Worm (Caenorhabditis elegans) whole organism, early embryonic: Measurements from ENCODE around the gene C50H2.4.

Source experiments
- B0310.2 ChIP-seq: sonication (generic microtip); optimal IDR thresholded peaks from 2 replicates; lab custom pipeline; 2016; ENCODE audit warnings: mild to moderate bottlenecking, missing genetic modification characterization, missing compliant biosample characterization
- F13C5.2 ChIP-seq: sonication (generic microtip); optimal IDR thresholded peaks from 2 replicates; lab custom pipeline; 2017; ENCODE audit warnings: mild to moderate bottlenecking, missing genetic modification characterization, inconsistent platforms, missing compliant biosample characterization
- aly-1 ChIP-seq: sonication (generic microtip); optimal IDR thresholded peaks from 2 replicates; lab custom pipeline; 2016; ENCODE audit warnings: missing genetic modification characterization, missing compliant biosample characterization
- ama-1 ChIP-seq: fragments of 150-350 bp; optimal IDR thresholded peaks from 2 replicates; lab custom pipeline; 2014
- ets-7 ChIP-seq: sonication (generic microtip); optimal IDR thresholded peaks from 2 replicates; lab custom pipeline; 2016; ENCODE audit warnings: missing genotype, missing genetic modification characterization, missing compliant biosample characterization
- flt-1 ChIP-seq: fragments of 200-800 bp; sonication (Bioruptor generic); IDR thresholded peaks from 2 replicates; pipeline ENCODE4 v1.3.6; 2022; ENCODE audit warnings: missing genetic modification characterization, missing compliant biosample characterization
- hmbx-1 ChIP-seq: sonication (generic microtip); optimal IDR thresholded peaks from 2 replicates; lab custom pipeline; 2016; ENCODE audit warnings: mild to moderate bottlenecking, missing genetic modification characterization, missing compliant biosample characterization
- hmg-4 ChIP-seq: fragments of 200-800 bp; sonication (Bioruptor generic); optimal IDR thresholded peaks from 2 replicates; lab custom pipeline; 2018; ENCODE audit warnings: mild to moderate bottlenecking, missing genetic modification characterization, missing compliant biosample characterization
- hnd-1 ChIP-seq: sonication (generic microtip); optimal IDR thresholded peaks from 2 replicates; lab custom pipeline; 2016; ENCODE audit warnings: missing genetic modification characterization, missing compliant biosample characterization
- sea-1 ChIP-seq: fragments of 200-800 bp; sonication (Bioruptor generic); conservative IDR thresholded peaks from 2 replicates; pipeline ENCODE4 v1.3.6; 2022; ENCODE audit warnings: missing genetic modification characterization, missing compliant biosample characterization
- tbx-37 ChIP-seq: fragments of 200-800 bp; sonication (Bioruptor generic); conservative IDR thresholded peaks from 2 replicates; pipeline ENCODE4 v1.3.6; 2022; ENCODE audit warnings: missing genetic modification reagents, missing genetic modification characterization, missing compliant biosample characterization
- tra-4 ChIP-seq: sonication (generic microtip); optimal IDR thresholded peaks from 2 replicates; lab custom pipeline; 2017; ENCODE audit warnings: missing genetic modification characterization, missing compliant biosample characterization

- TF ChIP-seq tra-4 (tag; lab: Kevin White, UChicago), result no peak
- no peak for TF ChIP-seq sea-1 (GFP tag; lab: Robert Waterston, UW)
- no peak for TF ChIP-seq flt-1
- TF ChIP-seq hnd-1 (tag; lab: Kevin White, UChicago), result no peak
- TF ChIP-seq hmg-4 (GFP tag; lab: Kevin White, UChicago), result no peak
- TF ChIP-seq hmbx-1 (tag; lab: Kevin White, UChicago), result no peak
- TF ChIP-seq ama-1, result no peak
- no peak for TF ChIP-seq F13C5.2
- TF ChIP-seq ets-7 (tag; lab: Kevin White, UChicago), result no peak
- TF ChIP-seq aly-1 (tag; lab: Kevin White, UChicago), result no peak
- no peak for TF ChIP-seq B0310.2 (tag; lab: Kevin White, UChicago)
- no peak for TF ChIP-seq tbx-37
Measured at ce11 chrV:9899278-9899677, 17.5 kb upstream of the C50H2.4 start, which contains the start of gene egl-47.
